Fruit fly (Drosophila melanogaster): Measurements from ENCODE around the gene Cpr67Fa2.

DNA sequence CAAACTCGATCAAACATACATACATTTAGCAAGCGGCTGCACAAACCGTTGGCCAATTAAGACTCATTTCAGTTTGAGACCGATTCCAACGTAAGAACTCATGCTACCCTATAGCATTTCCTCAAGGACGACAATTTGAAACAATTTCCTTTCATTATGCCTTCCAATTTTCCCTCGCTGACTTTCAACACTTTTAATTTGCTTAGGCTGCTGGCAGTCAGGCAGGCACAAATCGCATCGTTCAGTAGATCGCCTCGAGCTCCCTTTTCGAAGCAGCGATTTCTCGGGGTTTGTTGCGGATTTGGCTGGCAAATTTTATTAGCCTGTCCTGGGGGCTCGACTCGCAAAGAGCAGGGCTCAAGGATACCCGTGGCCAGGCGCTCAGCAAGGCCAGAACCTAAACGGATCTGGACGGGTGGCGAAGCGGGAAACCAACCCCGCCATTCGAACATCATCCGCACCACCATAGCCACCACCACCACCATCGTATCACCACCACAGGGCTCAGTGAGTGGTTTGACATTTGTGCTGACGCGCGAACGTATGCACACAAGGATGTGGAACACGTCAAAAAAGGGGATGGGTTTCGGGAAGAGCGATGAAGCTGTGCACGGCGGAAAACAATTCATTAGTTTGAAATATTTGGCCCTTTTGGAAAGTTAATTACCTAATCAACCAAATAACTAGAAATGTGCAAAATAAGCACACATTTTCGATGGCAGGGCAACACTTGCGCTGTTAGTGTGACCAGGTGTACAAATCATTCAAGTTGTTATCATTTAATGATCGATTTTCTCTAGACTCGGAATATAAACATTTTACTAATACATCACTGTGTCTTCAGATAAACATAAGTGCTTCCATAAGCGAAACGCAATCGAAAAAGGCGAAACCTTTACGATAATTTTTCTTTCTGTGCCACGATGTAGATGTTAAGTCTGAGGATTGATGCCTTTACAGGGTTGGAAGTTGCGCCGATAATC lies 46.7 kb upstream of the Cpr67Fa2 start:
- TF ChIP-seq CTCF (optimal IDR thresholded peaks at IDR 0.05) = no peak
- no peak for TF ChIP-seq CG8478 (optimal IDR thresholded peaks at IDR 0.05)
